Worm (Caenorhabditis elegans) whole organism, mixed stage, embryonic: ENCODE results near the gene T21D12.11.

Source experiments
- blmp-1 ChIP-seq: fragments of 150-350 bp; optimal IDR thresholded peaks from 2 replicates; lab custom pipeline; 2014; ENCODE audit warnings: missing biosample characterization, missing genetic modification characterization
- ceh-39 ChIP-seq: fragments of 150-350 bp; optimal IDR thresholded peaks from 2 replicates; lab custom pipeline; 2014; ENCODE audit warnings: missing biosample characterization, missing genetic modification characterization
- ces-1 ChIP-seq: fragments of 150-350 bp; optimal IDR thresholded peaks from 2 replicates; lab custom pipeline; 2014; ENCODE audit warnings: missing biosample characterization, missing genetic modification reagents, missing genetic modification characterization
- elt-3 ChIP-seq: fragments of 150-350 bp; optimal IDR thresholded peaks from 2 replicates; lab custom pipeline; 2014; ENCODE audit warnings: missing biosample characterization, missing genetic modification characterization
- lin-32 ChIP-seq: fragments of 200-800 bp; sonication (Bioruptor generic); optimal IDR thresholded peaks from 2 replicates; lab custom pipeline; 2018; ENCODE audit warnings: mild to moderate bottlenecking, missing genetic modification characterization, missing compliant biosample characterization
- lsy-2 ChIP-seq: fragments of 150-350 bp; optimal IDR thresholded peaks from 2 replicates; lab custom pipeline; 2014; ENCODE audit warnings: missing biosample characterization, missing genetic modification characterization
- mab-5 ChIP-seq: fragments of 150-350 bp; optimal IDR thresholded peaks from 2 replicates; lab custom pipeline; 2014; ENCODE audit warnings: missing biosample characterization, missing genetic modification characterization
- nhr-237 ChIP-seq: fragments of 150-350 bp; optimal IDR thresholded peaks from 2 replicates; lab custom pipeline; 2014; ENCODE audit warnings: missing biosample characterization, missing genetic modification characterization
- ztf-11 ChIP-seq: fragments of 150-350 bp; optimal IDR thresholded peaks from 2 replicates; lab custom pipeline; 2014; ENCODE audit warnings: missing biosample characterization, missing genetic modification characterization

DNA sequence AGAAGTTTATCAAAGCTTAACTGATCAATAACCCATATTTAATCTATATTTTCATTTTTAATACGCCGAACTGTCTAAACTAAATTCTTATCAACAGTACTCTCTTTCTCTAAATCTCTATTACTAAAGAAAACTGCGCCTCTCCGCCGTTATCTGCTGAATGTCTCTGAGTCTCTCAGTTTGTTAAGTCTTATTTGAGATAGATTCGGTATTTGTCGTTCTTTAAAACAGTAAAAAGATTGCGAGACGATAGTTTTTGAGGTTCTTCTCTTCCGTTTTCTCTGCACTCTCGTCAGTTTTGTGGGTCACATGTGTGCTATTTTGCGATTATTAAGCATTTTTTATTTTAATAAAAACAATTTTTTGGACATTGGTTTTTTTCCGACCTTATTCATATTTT, 5.0 kb downstream of the T21D12.11 start, which contains the start of gene sma-10:
- TF ChIP-seq elt-3 (tag; lab: Kevin White, UChicago): no peak
- no peak for TF ChIP-seq ceh-39 (tag; lab: Kevin White, UChicago)
- no peak for TF ChIP-seq blmp-1 (tag; lab: Kevin White, UChicago)
- TF ChIP-seq mab-5 (tag; lab: Kevin White, UChicago): no peak
- TF ChIP-seq nhr-237 (tag; lab: Kevin White, UChicago): no peak
- TF ChIP-seq ces-1 (GFP tag; lab: Kevin White, UChicago): no peak
- TF ChIP-seq ztf-11 (tag; lab: Kevin White, UChicago): no peak
- no peak for TF ChIP-seq lsy-2 (tag; lab: Kevin White, UChicago)
- TF ChIP-seq lin-32 (GFP tag; lab: Kevin White, UChicago): no peak
